Worm (Caenorhabditis elegans) whole organism, L3 larva: Measurements from ENCODE around the gene R05G6.5.

ENCODE experiments used
- R02D3.7 ChIP-seq: fragments of 150-350 bp; optimal IDR thresholded peaks from 2 replicates; lab custom pipeline; 2014; ENCODE audit warnings: missing biosample characterization, missing genetic modification characterization
- ZK546.5 ChIP-seq: sonication (generic microtip); optimal IDR thresholded peaks from 2 replicates; lab custom pipeline; 2017; ENCODE audit warnings: missing biosample characterization, missing genetic modification characterization
- aly-2 ChIP-seq: fragments of 150-350 bp; optimal IDR thresholded peaks from 2 replicates; lab custom pipeline; 2014; ENCODE audit warnings: missing biosample characterization, missing genetic modification characterization
- ama-1 ChIP-seq: fragments of 150-350 bp; optimal IDR thresholded peaks from 2 replicates; lab custom pipeline; 2018
- ceh-16 ChIP-seq: sonication (generic microtip); optimal IDR thresholded peaks from 2 replicates; lab custom pipeline; 2017; ENCODE audit warnings: missing biosample characterization, missing genetic modification characterization
- ceh-28 ChIP-seq: fragments of 150-350 bp; optimal IDR thresholded peaks from 2 replicates; lab custom pipeline; 2014; ENCODE audit warnings: missing biosample characterization, missing genetic modification reagents, missing genetic modification characterization
- ceh-82 ChIP-seq: fragments of 150-350 bp; optimal IDR thresholded peaks from 2 replicates; lab custom pipeline; 2014; ENCODE audit warnings: missing biosample characterization, missing genetic modification characterization
- ceh-9 ChIP-seq: sonication (generic microtip); optimal IDR thresholded peaks from 2 replicates; lab custom pipeline; 2018; ENCODE audit warnings: missing biosample characterization, missing genetic modification characterization
- daf-12 ChIP-seq: fragments of 150-350 bp; optimal IDR thresholded peaks from 2 replicates; lab custom pipeline; 2014; ENCODE audit warnings: missing biosample characterization, missing genetic modification reagents, missing genetic modification characterization
- egl-5 ChIP-seq: fragments of 150-350 bp; optimal IDR thresholded peaks from 2 replicates; lab custom pipeline; 2017; ENCODE audit warnings: missing biosample characterization, missing genetic modification reagents, missing genetic modification characterization, inconsistent platforms
- elt-1 ChIP-seq: fragments of 150-350 bp; optimal IDR thresholded peaks from 2 replicates; lab custom pipeline; 2014; ENCODE audit warnings: missing biosample characterization, missing genetic modification characterization
- elt-2 ChIP-seq: sonication (generic microtip); optimal IDR thresholded peaks from 2 replicates; lab custom pipeline; 2016; ENCODE audit warnings: missing genetic modification reagents, mild to moderate bottlenecking, missing genetic modification characterization, missing compliant biosample characterization
- eor-1 ChIP-seq, 2 experiments: fragments of 150-350 bp; optimal IDR thresholded peaks; 2 replicates each; lab custom pipeline; 2014 to 2018; ENCODE audit warnings: missing biosample characterization in 2 of 2, missing genetic modification characterization in 2 of 2
- fkh-10 ChIP-seq: sonication (generic microtip); optimal IDR thresholded peaks from 2 replicates; lab custom pipeline; 2017; ENCODE audit warnings: missing biosample characterization, missing genetic modification reagents, missing genetic modification characterization
- fos-1 ChIP-seq: fragments of 150-350 bp; optimal IDR thresholded peaks from 2 replicates; lab custom pipeline; 2014; ENCODE audit warnings: missing biosample characterization, missing genetic modification characterization
- hmg-11 ChIP-seq: sonication (generic microtip); optimal IDR thresholded peaks from 2 replicates; lab custom pipeline; 2016; ENCODE audit warnings: missing genetic modification characterization, missing compliant biosample characterization
- jun-1 ChIP-seq: fragments of 150-350 bp; optimal IDR thresholded peaks from 2 replicates; lab custom pipeline; 2014; ENCODE audit warnings: missing biosample characterization, missing genetic modification reagents, missing genetic modification characterization
- lin-15B ChIP-seq: fragments of 150-350 bp; optimal IDR thresholded peaks from 2 replicates; lab custom pipeline; 2014; ENCODE audit warnings: missing biosample characterization, missing genetic modification characterization
- lin-39 ChIP-seq: fragments of 150-350 bp; optimal IDR thresholded peaks from 2 replicates; lab custom pipeline; 2018; ENCODE audit warnings: missing biosample characterization, missing genetic modification reagents, missing genetic modification characterization
- mdl-1 ChIP-seq: fragments of 150-350 bp; optimal IDR thresholded peaks from 2 replicates; lab custom pipeline; 2014; ENCODE audit warnings: missing biosample characterization, missing genetic modification characterization
- mml-1 ChIP-seq: fragments of 150-350 bp; sonication (generic microtip); optimal IDR thresholded peaks from 3 replicates; lab custom pipeline; 2014; ENCODE audit warnings: missing biosample characterization, missing genetic modification characterization
- nfya-1 ChIP-seq: sonication (generic microtip); optimal IDR thresholded peaks from 2 replicates; lab custom pipeline; 2017; ENCODE audit warnings: missing genetic modification characterization, mild to moderate bottlenecking, missing compliant biosample characterization, antibody characterized with exemption, moderate library complexity; ENCODE audit not compliant: insufficient read depth
- nhr-11 ChIP-seq: fragments of 150-350 bp; optimal IDR thresholded peaks from 2 replicates; lab custom pipeline; 2014; ENCODE audit warnings: missing biosample characterization, missing genetic modification characterization
- nhr-12 ChIP-seq: fragments of 150-350 bp; optimal IDR thresholded peaks from 2 replicates; lab custom pipeline; 2014; ENCODE audit warnings: missing biosample characterization, missing genetic modification characterization
- nhr-23 ChIP-seq: fragments of 150-350 bp; optimal IDR thresholded peaks from 2 replicates; lab custom pipeline; 2014; ENCODE audit warnings: missing biosample characterization, missing genetic modification reagents, missing genetic modification characterization
- nhr-25 ChIP-seq: sonication (generic microtip); optimal IDR thresholded peaks from 2 replicates; lab custom pipeline; 2017; ENCODE audit warnings: missing biosample characterization, missing genetic modification characterization
- nhr-28 ChIP-seq: fragments of 150-350 bp; optimal IDR thresholded peaks from 2 replicates; lab custom pipeline; 2014; ENCODE audit warnings: missing biosample characterization, missing genetic modification characterization
- nhr-43 ChIP-seq: sonication (generic microtip); optimal IDR thresholded peaks from 2 replicates; lab custom pipeline; 2016; ENCODE audit warnings: mild to moderate bottlenecking, missing genetic modification characterization, missing compliant biosample characterization; ENCODE audit not compliant: poor library complexity, severe bottlenecking
- nhr-67 ChIP-seq: fragments of 150-350 bp; optimal IDR thresholded peaks from 2 replicates; lab custom pipeline; 2014; ENCODE audit warnings: missing biosample characterization, missing genetic modification characterization
- nhr-76 ChIP-seq: fragments of 150-350 bp; sonication (generic microtip); optimal IDR thresholded peaks from 5 replicates; lab custom pipeline; 2014; ENCODE audit warnings: missing biosample characterization, missing genetic modification characterization
- nhr-77 ChIP-seq: fragments of 150-350 bp; optimal IDR thresholded peaks from 2 replicates; lab custom pipeline; 2014; ENCODE audit warnings: missing biosample characterization, missing genetic modification characterization
- pha-4 ChIP-seq: fragments of 150-350 bp; optimal IDR thresholded peaks from 2 replicates; lab custom pipeline; 2014; ENCODE audit warnings: missing biosample characterization, missing genetic modification reagents, missing genetic modification characterization
- pqm-1 ChIP-seq: fragments of 150-350 bp; optimal IDR thresholded peaks from 2 replicates; lab custom pipeline; 2017; ENCODE audit warnings: missing biosample characterization, missing genetic modification characterization, inconsistent platforms
- sea-2 ChIP-seq: fragments of 150-350 bp; sonication (generic microtip); optimal IDR thresholded peaks from 4 replicates; lab custom pipeline; 2014; ENCODE audit warnings: missing biosample characterization, missing genetic modification reagents, missing genetic modification characterization
- skn-1 ChIP-seq: fragments of 150-350 bp; optimal IDR thresholded peaks from 2 replicates; lab custom pipeline; 2014; ENCODE audit warnings: missing biosample characterization, missing genetic modification characterization
- snpc-4 ChIP-seq: fragments of 150-350 bp; optimal IDR thresholded peaks from 2 replicates; lab custom pipeline; 2014; ENCODE audit warnings: missing biosample characterization, missing genetic modification characterization
- unc-39 ChIP-seq: sonication (generic microtip); optimal IDR thresholded peaks from 4 replicates; lab custom pipeline; 2017; ENCODE audit warnings: missing biosample characterization, missing genetic modification characterization
- zag-1 ChIP-seq: fragments of 150-350 bp; optimal IDR thresholded peaks from 2 replicates; lab custom pipeline; 2014; ENCODE audit warnings: missing biosample characterization, missing genetic modification characterization
- ztf-11 ChIP-seq: fragments of 150-350 bp; optimal IDR thresholded peaks from 2 replicates; lab custom pipeline; 2014; ENCODE audit warnings: missing biosample characterization, missing genetic modification characterization
- ztf-4 ChIP-seq: fragments of 150-350 bp; optimal IDR thresholded peaks from 2 replicates; lab custom pipeline; 2014; ENCODE audit warnings: missing biosample characterization, missing genetic modification characterization

The R05G6.5 gene

ce11 chrIV:7474826-7475225 is 33.3 kb upstream of the R05G6.5 start, which contains the start of gene slc-25A18.2:
TSS of gene slc-25A18.2 (plus strand) at chrIV:7475041.
- TF ChIP-seq nfya-1 (tag; lab: Kevin White, UChicago): no peak
- TF ChIP-seq ama-1 (lab: Kevin White, UChicago): no peak
- TF ChIP-seq nhr-67 (tag; lab: Kevin White, UChicago): no peak
- no peak for TF ChIP-seq unc-39 (tag; lab: Kevin White, UChicago)
- TF ChIP-seq nhr-43 (tag; lab: Kevin White, UChicago): no peak
- no peak for TF ChIP-seq nhr-76
- no peak for TF ChIP-seq fkh-10 (GFP tag; lab: Kevin White, UChicago)

ce11 chrIV:7477197-7477596 is 31.0 kb upstream of the R05G6.5 start, which contains the start of gene pycr-4:
TSS of gene pycr-4 (minus strand) at chrIV:7477297.
- TF ChIP-seq zag-1 (no peak), skn-1 (no peak), R02D3.7 (tag; lab: Kevin White, UChicago) (no peak), nfya-1 (tag; lab: Kevin White, UChicago) (no peak), pqm-1 (tag; lab: Kevin White, UChicago) (no peak), ceh-82 (tag; lab: Kevin White, UChicago) (no peak)

- TF ChIP-seq ama-1 (lab: Kevin White, UChicago): no peak
These were observed 30.5 kb upstream of the R05G6.5 start for ce11 chrIV:7477697-7478096.

ce11 chrIV:7478134-7478533 is 30.0 kb upstream of the R05G6.5 start, which contains the start of gene rod-1:
TSS of gene rod-1 (plus strand) at chrIV:7478452.
- TF ChIP-seq nhr-23 (tag; lab: Kevin White, UChicago) (no peak), nfya-1 (tag; lab: Kevin White, UChicago) (no peak), eor-1 (tag; optimal IDR thresholded peaks at IDR 0.05; lab: Kevin White, UChicago) (no peak), daf-12 (no peak), sea-2 (no peak), nhr-12 (tag; lab: Kevin White, UChicago) (no peak), nhr-76 (no peak), fos-1 (tag; lab: Kevin White, UChicago) (no peak), pha-4 (tag; lab: Kevin White, UChicago) (no peak), ceh-16 (no peak), hmg-11 (tag; lab: Kevin White, UChicago) (no peak), lin-15B (tag; lab: Kevin White, UChicago) (no peak), ceh-9 (tag; lab: Kevin White, UChicago) (no peak), snpc-4 (no peak), nhr-11 (tag; lab: Kevin White, UChicago) (no peak), nhr-43 (tag; lab: Kevin White, UChicago) (no peak), R02D3.7 (tag; lab: Kevin White, UChicago) (no peak)

ce11 chrIV:7486201-7486947 is 21.8 kb upstream of the R05G6.5 start, which contains the start of the genes his-61 and his-62:
TSS of gene his-61 (minus strand) at chrIV:7486217.
TSS of gene his-62 (plus strand) at chrIV:7486545.
- no peak for TF ChIP-seq ceh-9 (tag; lab: Kevin White, UChicago)
- TF ChIP-seq ceh-82 (tag; lab: Kevin White, UChicago): no peak
- peak; percentile 52 for TF ChIP-seq pqm-1 (tag; lab: Kevin White, UChicago)
- no peak for TF ChIP-seq nhr-67 (tag; lab: Kevin White, UChicago)
- no peak for TF ChIP-seq lin-39 (tag; lab: Kevin White, UChicago)
- TF ChIP-seq zag-1: no peak
- TF ChIP-seq mdl-1 (tag; lab: Kevin White, UChicago): no peak
- TF ChIP-seq nfya-1 (tag; lab: Kevin White, UChicago): peak; percentile 49
- TF ChIP-seq ztf-11: no peak
- peak; percentile 85 for TF ChIP-seq nhr-25 (tag; lab: Kevin White, UChicago)
- no peak for TF ChIP-seq ztf-4 (tag; lab: Kevin White, UChicago)
- TF ChIP-seq aly-2: no peak
- TF ChIP-seq nhr-23 (tag; lab: Kevin White, UChicago): no peak
- no peak for TF ChIP-seq ceh-28 (tag; lab: Kevin White, UChicago)
- TF ChIP-seq ama-1 (lab: Kevin White, UChicago): no peak
- no peak for TF ChIP-seq fos-1 (tag; lab: Kevin White, UChicago)
- TF ChIP-seq elt-2 (tag; lab: Kevin White, UChicago): peak; percentile 83
- TF ChIP-seq snpc-4: peak; percentile 82
- peak; percentile 18 for TF ChIP-seq nhr-43 (tag; lab: Kevin White, UChicago)
- TF ChIP-seq fkh-10 (GFP tag; lab: Kevin White, UChicago): no peak
- TF ChIP-seq ZK546.5 (tag; lab: Kevin White, UChicago): no peak
- peak; percentile 73 for TF ChIP-seq pha-4 (tag; lab: Kevin White, UChicago)
- no peak for TF ChIP-seq egl-5 (tag; lab: Kevin White, UChicago)
- TF ChIP-seq jun-1 (tag; lab: Kevin White, UChicago): peak; percentile 43
- no peak for TF ChIP-seq nhr-28 (tag; lab: Kevin White, UChicago)
- TF ChIP-seq sea-2: no peak
- no peak for TF ChIP-seq ceh-16
- TF ChIP-seq mml-1 (tag; lab: Kevin White, UChicago): no peak
- TF ChIP-seq eor-1 (tag; optimal IDR thresholded peaks at IDR 0.05; lab: Kevin White, UChicago): no peak
- TF ChIP-seq elt-1 (tag; lab: Kevin White, UChicago): peak; percentile 42
- TF ChIP-seq lin-15B (tag; lab: Kevin White, UChicago): peak; percentile 13
- TF ChIP-seq hmg-11 (tag; lab: Kevin White, UChicago): no peak
- TF ChIP-seq daf-12: no peak
- TF ChIP-seq nhr-12 (tag; lab: Kevin White, UChicago): no peak
- no peak for TF ChIP-seq nhr-77 (tag; lab: Kevin White, UChicago)
- TF ChIP-seq skn-1: no peak
